Worm (Caenorhabditis elegans) whole organism, L2 larva: ENCODE results near the gene nish-1.
A peak's percentile ranks its signal among the peaks of the same experiment; 100 is the strongest.

Source experiments
- C34F6.9 ChIP-seq: fragments of 150-350 bp; optimal IDR thresholded peaks from 2 replicates; lab custom pipeline; 2014; ENCODE audit warnings: missing biosample characterization, missing genetic modification characterization
- F13H6.1 ChIP-seq: sonication (generic microtip); optimal IDR thresholded peaks from 2 replicates; lab custom pipeline; 2016; ENCODE audit warnings: missing genetic modification characterization, missing compliant biosample characterization
- R02D3.7 ChIP-seq: fragments of 150-350 bp; optimal IDR thresholded peaks from 2 replicates; lab custom pipeline; 2014; ENCODE audit warnings: missing biosample characterization, missing genetic modification characterization
- Y55F3AM.14 ChIP-seq: fragments of 200-800 bp; sonication (Bioruptor generic); optimal IDR thresholded peaks from 2 replicates; lab custom pipeline; 2018; ENCODE audit warnings: mild to moderate bottlenecking, missing genetic modification characterization, missing compliant biosample characterization
- ZK546.5 ChIP-seq: sonication (generic microtip); optimal IDR thresholded peaks from 2 replicates; lab custom pipeline; 2017; ENCODE audit warnings: missing biosample characterization, missing genetic modification characterization
- aly-2 ChIP-seq: fragments of 150-350 bp; optimal IDR thresholded peaks from 2 replicates; lab custom pipeline; 2014; ENCODE audit warnings: missing biosample characterization, missing genetic modification characterization
- ama-1 ChIP-seq: fragments of 150-350 bp; optimal IDR thresholded peaks from 2 replicates; lab custom pipeline; 2018; ENCODE audit warnings: inconsistent platforms
- blmp-1 ChIP-seq: sonication (generic microtip); optimal IDR thresholded peaks from 2 replicates; lab custom pipeline; 2017; ENCODE audit warnings: missing genetic modification characterization, mild to moderate bottlenecking, missing compliant biosample characterization, antibody characterized with exemption, moderate library complexity; ENCODE audit not compliant: insufficient read depth
- ceh-16 ChIP-seq: fragments of 150-350 bp; optimal IDR thresholded peaks from 2 replicates; lab custom pipeline; 2014; ENCODE audit warnings: missing biosample characterization, missing genetic modification characterization
- ceh-82 ChIP-seq: fragments of 150-350 bp; optimal IDR thresholded peaks from 2 replicates; lab custom pipeline; 2014; ENCODE audit warnings: missing biosample characterization, missing genetic modification characterization
- crh-2 ChIP-seq: sonication (generic microtip); optimal IDR thresholded peaks from 2 replicates; lab custom pipeline; 2017; ENCODE audit warnings: missing biosample characterization, missing genetic modification characterization
- dmd-4 ChIP-seq: sonication (generic microtip); optimal IDR thresholded peaks from 2 replicates; lab custom pipeline; 2017; ENCODE audit warnings: missing biosample characterization, missing genetic modification characterization
- egl-27 ChIP-seq: sonication (generic microtip); optimal IDR thresholded peaks from 3 replicates; lab custom pipeline; 2017; ENCODE audit warnings: missing biosample characterization, missing genetic modification reagents, missing genetic modification characterization
- elt-3 ChIP-seq: sonication (generic microtip); optimal IDR thresholded peaks from 2 replicates; lab custom pipeline; 2017; ENCODE audit warnings: missing biosample characterization, missing genetic modification characterization
- fos-1 ChIP-seq: fragments of 150-350 bp; optimal IDR thresholded peaks from 2 replicates; lab custom pipeline; 2014; ENCODE audit warnings: missing biosample characterization, missing genetic modification characterization
- gmeb-1 ChIP-seq: fragments of 150-350 bp; optimal IDR thresholded peaks from 2 replicates; lab custom pipeline; 2014; ENCODE audit warnings: missing biosample characterization, missing genetic modification characterization
- lin-11 ChIP-seq: fragments of 150-350 bp; sonication (generic microtip); optimal IDR thresholded peaks from 2 replicates; lab custom pipeline; 2014; ENCODE audit warnings: missing biosample characterization, missing genetic modification characterization, inconsistent platforms, mixed read lengths
- lin-13 ChIP-seq: fragments of 150-350 bp; optimal IDR thresholded peaks from 2 replicates; lab custom pipeline; 2014; ENCODE audit warnings: missing biosample characterization, missing genetic modification reagents, missing genetic modification characterization
- lin-39 ChIP-seq: fragments of 150-350 bp; optimal IDR thresholded peaks from 2 replicates; lab custom pipeline; 2014; ENCODE audit warnings: missing biosample characterization, missing genetic modification reagents, missing genetic modification characterization
- lsy-2 ChIP-seq, 2 experiments: fragments of 150-350 bp in 1 of 2; sonication (generic microtip) in 1 of 2; optimal IDR thresholded peaks; 2 replicates each; lab custom pipeline; 2014 to 2017; ENCODE audit warnings: missing biosample characterization in 2 of 2, missing genetic modification characterization in 2 of 2
- mab-5 ChIP-seq: fragments of 150-350 bp; optimal IDR thresholded peaks from 2 replicates; lab custom pipeline; 2014; ENCODE audit warnings: missing biosample characterization, missing genetic modification characterization
- mbf-1 ChIP-seq: sonication (generic microtip); optimal IDR thresholded peaks from 2 replicates; lab custom pipeline; 2017; ENCODE audit warnings: missing biosample characterization, missing genetic modification characterization
- mdl-1 ChIP-seq, 2 experiments: fragments of 150-350 bp in 1 of 2; sonication (generic microtip) in 1 of 2; optimal IDR thresholded peaks; 2 replicates each; lab custom pipeline; 2017; ENCODE audit warnings: missing biosample characterization in 2 of 2, missing genetic modification characterization in 2 of 2
- nhr-10 ChIP-seq: sonication (generic microtip); optimal IDR thresholded peaks from 2 replicates; lab custom pipeline; 2017; ENCODE audit warnings: missing biosample characterization, missing genetic modification characterization
- nhr-11 ChIP-seq: fragments of 150-350 bp; optimal IDR thresholded peaks from 2 replicates; lab custom pipeline; 2014; ENCODE audit warnings: missing biosample characterization, missing genetic modification characterization
- nhr-12 ChIP-seq: fragments of 150-350 bp; optimal IDR thresholded peaks from 2 replicates; lab custom pipeline; 2014; ENCODE audit warnings: missing biosample characterization, missing genetic modification characterization
- nhr-129 ChIP-seq: fragments of 150-350 bp; optimal IDR thresholded peaks from 2 replicates; lab custom pipeline; 2014; ENCODE audit warnings: missing biosample characterization, missing genetic modification characterization
- nhr-21 ChIP-seq: fragments of 150-350 bp; optimal IDR thresholded peaks from 2 replicates; lab custom pipeline; 2014; ENCODE audit warnings: missing biosample characterization, missing genetic modification characterization
- nhr-237 ChIP-seq: fragments of 150-350 bp; optimal IDR thresholded peaks from 2 replicates; lab custom pipeline; 2014; ENCODE audit warnings: missing biosample characterization, missing genetic modification characterization
- nhr-25 ChIP-seq: fragments of 150-350 bp; sonication (generic microtip); optimal IDR thresholded peaks from 3 replicates; lab custom pipeline; 2014; ENCODE audit warnings: missing biosample characterization, missing genetic modification characterization
- nhr-6 ChIP-seq: fragments of 150-350 bp; optimal IDR thresholded peaks from 2 replicates; lab custom pipeline; 2014; ENCODE audit warnings: missing biosample characterization, missing genetic modification characterization
- nhr-77 ChIP-seq: fragments of 150-350 bp; optimal IDR thresholded peaks from 2 replicates; lab custom pipeline; 2014; ENCODE audit warnings: missing biosample characterization, missing genetic modification characterization
- sem-4 ChIP-seq: fragments of 150-350 bp; optimal IDR thresholded peaks from 2 replicates; lab custom pipeline; 2014; ENCODE audit warnings: missing biosample characterization, missing genetic modification reagents, missing genetic modification characterization
- skn-1 ChIP-seq: sonication (generic microtip); optimal IDR thresholded peaks from 2 replicates; lab custom pipeline; 2017; ENCODE audit warnings: missing biosample characterization, missing genetic modification characterization
- sma-3 ChIP-seq: sonication (generic microtip); optimal IDR thresholded peaks from 2 replicates; lab custom pipeline; 2016; ENCODE audit warnings: missing genetic modification reagents, missing genetic modification characterization, missing compliant biosample characterization
- sma-9 ChIP-seq, 2 experiments: fragments of 150-350 bp in 1 of 2; sonication (generic microtip) in 1 of 2; optimal IDR thresholded peaks; 2 replicates each; lab custom pipeline; 2014 to 2016; ENCODE audit warnings: missing genetic modification characterization in 2 of 2, mild to moderate bottlenecking in 1 of 2, missing biosample characterization in 1 of 2, missing compliant biosample characterization in 1 of 2, missing genetic modification reagents in 1 of 2, moderate library complexity in 1 of 2
- snpc-4 ChIP-seq: fragments of 150-350 bp; optimal IDR thresholded peaks from 2 replicates; lab custom pipeline; 2014; ENCODE audit warnings: missing biosample characterization, missing genetic modification characterization
- unc-39 ChIP-seq: fragments of 150-350 bp; optimal IDR thresholded peaks from 2 replicates; lab custom pipeline; 2014; ENCODE audit warnings: missing biosample characterization, missing genetic modification characterization
- unc-55 ChIP-seq: fragments of 150-350 bp; sonication (generic microtip); optimal IDR thresholded peaks from 3 replicates; lab custom pipeline; 2014; ENCODE audit warnings: missing biosample characterization, missing genetic modification reagents, missing genetic modification characterization
- unc-62 ChIP-seq: fragments of 150-350 bp; optimal IDR thresholded peaks from 2 replicates; lab custom pipeline; 2014; ENCODE audit warnings: missing biosample characterization, missing genetic modification reagents, missing genetic modification characterization
- zag-1 ChIP-seq: fragments of 150-350 bp; optimal IDR thresholded peaks from 2 replicates; lab custom pipeline; 2014; ENCODE audit warnings: missing biosample characterization, missing genetic modification characterization
- ztf-4 ChIP-seq: fragments of 150-350 bp; optimal IDR thresholded peaks from 2 replicates; lab custom pipeline; 2014; ENCODE audit warnings: missing biosample characterization, missing genetic modification characterization

nish-1 gene

DNA sequence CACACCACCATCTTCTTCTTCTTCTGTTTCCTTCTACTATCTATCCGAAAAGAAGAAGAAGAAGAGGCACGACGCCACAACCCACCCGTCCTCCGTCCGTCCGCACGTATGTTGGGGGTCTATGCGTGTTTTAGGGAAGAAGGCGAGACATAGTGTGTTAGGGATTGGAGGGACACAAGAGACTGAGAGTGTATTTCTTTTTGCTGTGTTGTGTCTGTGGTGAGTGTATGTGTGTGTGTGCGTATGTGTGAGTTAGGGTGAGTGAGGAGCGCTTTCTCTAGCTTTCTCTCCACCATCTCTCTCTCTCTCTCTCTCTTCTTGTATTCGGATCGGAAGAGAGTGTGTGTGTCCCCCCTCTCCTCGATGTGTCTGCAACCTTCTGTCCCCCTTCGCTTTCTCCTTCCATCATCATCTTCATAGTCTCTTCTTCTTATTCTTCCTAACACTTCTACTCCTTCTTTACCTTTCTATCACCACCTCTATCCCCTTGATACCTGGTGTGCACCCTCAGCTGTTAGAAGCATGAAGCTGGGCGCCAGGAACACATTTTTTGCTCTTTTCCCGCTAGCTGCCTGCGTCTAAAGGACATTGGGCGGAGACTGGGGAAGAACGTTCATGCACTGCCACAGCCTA, 42.3 kb upstream of the nish-1 start:
- peak; percentile 92 for TF ChIP-seq unc-55 (GFP tag; lab: Kevin White, UChicago)
- TF ChIP-seq ZK546.5: no peak
- TF ChIP-seq lin-11: peak; percentile 46
- TF ChIP-seq ceh-82: peak; percentile 7
- peak; percentile 62 to 80 for TF ChIP-seq lsy-2 (tag; optimal IDR thresholded peaks at IDR 0.05; lab: Kevin White, UChicago)
- peak; percentile 87 for TF ChIP-seq nhr-21 (tag; lab: Kevin White, UChicago)
- TF ChIP-seq ama-1: peak; percentile 78
- peak; percentile 65 for TF ChIP-seq ceh-16 (tag; lab: Kevin White, UChicago)
- TF ChIP-seq sem-4: peak; percentile 85
- peak; percentile 92 for TF ChIP-seq nhr-25 (tag; lab: Kevin White, UChicago)
- TF ChIP-seq aly-2 (tag; lab: Kevin White, UChicago): peak; percentile 78
- TF ChIP-seq unc-39 (tag; lab: Kevin White, UChicago): peak; percentile 61
- no peak for TF ChIP-seq R02D3.7 (tag; lab: Kevin White, UChicago)
- TF ChIP-seq unc-62 (GFP tag; lab: Kevin White, UChicago): no peak
- no peak for TF ChIP-seq nhr-77 (tag; lab: Kevin White, UChicago)
- peak; percentile 97 for TF ChIP-seq Y55F3AM.14 (GFP tag; lab: Kevin White, UChicago)
- TF ChIP-seq lin-39: peak; percentile 80
- peak; percentile 85 for TF ChIP-seq crh-2
- peak; percentile 80 for TF ChIP-seq mab-5
- peak; percentile 25 for TF ChIP-seq skn-1 (tag; lab: Kevin White, UChicago)
- TF ChIP-seq nhr-129 (tag; lab: Kevin White, UChicago): peak; percentile 98
- TF ChIP-seq egl-27 (tag; lab: Kevin White, UChicago): peak; percentile 72
- peak; percentile 97 for TF ChIP-seq F13H6.1 (tag; lab: Kevin White, UChicago)
- no peak for TF ChIP-seq nhr-237 (tag; lab: Kevin White, UChicago)
- no peak for TF ChIP-seq mbf-1 (tag; lab: Kevin White, UChicago)
- TF ChIP-seq zag-1 (tag; lab: Kevin White, UChicago): peak; percentile 85
- peak; percentile 32 for TF ChIP-seq mdl-1 (tag; optimal IDR thresholded peaks at IDR 0.05; lab: Kevin White, UChicago)
- TF ChIP-seq C34F6.9: peak; percentile 93
- TF ChIP-seq nhr-6 (tag; lab: Kevin White, UChicago): peak; percentile 95
- TF ChIP-seq ztf-4 (tag; lab: Kevin White, UChicago): peak; percentile 93
- TF ChIP-seq nhr-12 (tag; lab: Kevin White, UChicago): no peak
- TF ChIP-seq lin-13 (GFP tag; lab: Kevin White, UChicago): peak; percentile 81
- TF ChIP-seq fos-1: peak; percentile 80
- no peak for TF ChIP-seq dmd-4 (tag; lab: Kevin White, UChicago)
- peak; percentile 70 for TF ChIP-seq gmeb-1 (tag; lab: Kevin White, UChicago)
- peak; percentile 96 for TF ChIP-seq blmp-1 (tag; lab: Kevin White, UChicago)
- TF ChIP-seq sma-3 (GFP tag; lab: Kevin White, UChicago): peak; percentile 58
- TF ChIP-seq nhr-11 (tag; lab: Kevin White, UChicago): no peak
- TF ChIP-seq snpc-4 (tag; lab: Kevin White, UChicago): peak; percentile 55
- no peak for TF ChIP-seq elt-3
- TF ChIP-seq sma-9 (GFP tag; optimal IDR thresholded peaks at IDR 0.05; lab: Kevin White, UChicago): peak; percentile 81
- no peak for TF ChIP-seq sma-9 (tag; optimal IDR thresholded peaks at IDR 0.05; lab: Kevin White, UChicago)
- TF ChIP-seq nhr-10 (tag; lab: Kevin White, UChicago): peak; percentile 38

- TF ChIP-seq unc-62 (GFP tag; lab: Kevin White, UChicago): no peak
- TF ChIP-seq lin-11: no peak
- TF ChIP-seq aly-2 (tag; lab: Kevin White, UChicago): no peak
- TF ChIP-seq blmp-1 (tag; lab: Kevin White, UChicago): no peak
Observed at ce11 chrIV:10825383-10825782, 38.7 kb upstream of the nish-1 start.
